Fruit fly (Drosophila melanogaster) whole organism, embryonic: ENCODE results near the gene glob1.

Experiments used
- Fer2 ChIP-seq: fragments of 200-800 bp; sonication (Bioruptor generic); optimal IDR thresholded peaks from 2 replicates; lab custom pipeline; 2018; ENCODE audit warnings: missing biosample characterization, mild to moderate bottlenecking, missing genetic modification characterization, moderate library complexity
- hb ChIP-seq: fragments of 200-800 bp; sonication (Bioruptor generic); IDR thresholded peaks from 3 replicates; pipeline ENCODE4 v1.3.6; 2022; ENCODE audit warnings: missing biosample characterization, missing genetic modification characterization; ENCODE audit not compliant: partially characterized antibody

- no peak for TF ChIP-seq hb (GFP tag; lab: Robert Waterston, UW)
- TF ChIP-seq Fer2 (tag; lab: Kevin White, UChicago) = no peak
Measured at dm6 chr3R:15920229-15920533, 15.7 kb upstream of the glob1 start.
